Worm (Caenorhabditis elegans) whole organism, L4 larva: Measurements from ENCODE around the gene slcf-1.

Experiments used
- F26F4.8 ChIP-seq: fragments of 200-800 bp; sonication (Bioruptor generic); conservative IDR thresholded peaks from 2 replicates; pipeline ENCODE4 v1.3.6; 2022; ENCODE audit warnings: missing genetic modification characterization, missing compliant biosample characterization
- T26A8.4 ChIP-seq: fragments of 200-800 bp; sonication (Bioruptor generic); IDR thresholded peaks from 2 replicates; pipeline ENCODE4 v1.3.6; 2022; ENCODE audit warnings: missing genetic modification characterization, missing compliant biosample characterization
- Y48G9A.11 ChIP-seq: fragments of 200-800 bp; sonication (Bioruptor generic); IDR thresholded peaks from 2 replicates; pipeline ENCODE4 v1.3.6; 2022; ENCODE audit warnings: missing genetic modification reagents, missing genetic modification characterization, missing compliant biosample characterization
- Y75B8A.6 ChIP-seq: fragments of 200-800 bp; sonication (Bioruptor generic); IDR thresholded peaks from 2 replicates; pipeline ENCODE4 v1.3.6; 2022; ENCODE audit warnings: missing genetic modification reagents, missing genetic modification characterization, missing compliant biosample characterization
- ZK546.5 ChIP-seq, 2 experiments: sonication (generic microtip); optimal IDR thresholded peaks; 2 replicates each; lab custom pipeline; 2017; ENCODE audit warnings: missing biosample characterization in 2 of 2, missing genetic modification characterization in 2 of 2
- aha-1 ChIP-seq: fragments of 150-350 bp; peaks from one replicate; lab custom pipeline; 2014; ENCODE audit warnings: missing biosample characterization, missing genetic modification characterization
- aly-2 ChIP-seq: sonication (generic microtip); optimal IDR thresholded peaks from 2 replicates; lab custom pipeline; 2018; ENCODE audit warnings: missing biosample characterization, missing genetic modification characterization
- ama-1 ChIP-seq: fragments of 150-350 bp; optimal IDR thresholded peaks from 2 replicates; lab custom pipeline; 2014; ENCODE audit warnings: inconsistent platforms, mixed read lengths
- attf-4 ChIP-seq: sonication (generic microtip); optimal IDR thresholded peaks from 3 replicates; lab custom pipeline; 2017; ENCODE audit warnings: missing biosample characterization, missing genetic modification characterization
- ceh-32 ChIP-seq: sonication (generic microtip); optimal IDR thresholded peaks from 2 replicates; lab custom pipeline; 2016; ENCODE audit warnings: mild to moderate bottlenecking, missing genetic modification characterization, missing compliant biosample characterization; ENCODE audit not compliant: poor library complexity
- ceh-82 ChIP-seq: sonication (generic microtip); optimal IDR thresholded peaks from 2 replicates; lab custom pipeline; 2017; ENCODE audit warnings: missing biosample characterization, missing genetic modification characterization
- ctbp-1 ChIP-seq: fragments of 200-800 bp; sonication (Bioruptor generic); IDR thresholded peaks from 2 replicates; pipeline ENCODE4 v1.3.6; 2022; ENCODE audit warnings: missing genetic modification reagents, missing genetic modification characterization, missing compliant biosample characterization
- daf-16 ChIP-seq, 3 experiments: sonication (generic microtip); optimal IDR thresholded peaks; 2 replicates each; lab custom pipeline; 2016 to 2017; ENCODE audit warnings: missing genetic modification characterization in 3 of 3, missing genetic modification reagents in 3 of 3, mild to moderate bottlenecking in 2 of 3, missing compliant biosample characterization in 2 of 3, missing biosample characterization in 1 of 3, moderate library complexity in 1 of 3
- dmd-6 ChIP-seq: fragments of 200-800 bp; sonication (Bioruptor generic); IDR thresholded peaks from 2 replicates; pipeline ENCODE4 v1.3.6; 2022; ENCODE audit warnings: missing genetic modification reagents, missing genetic modification characterization, missing compliant biosample characterization
- dpl-1 ChIP-seq: fragments of 150-350 bp; optimal IDR thresholded peaks from 2 replicates; lab custom pipeline; 2014; ENCODE audit warnings: missing biosample characterization, missing genetic modification reagents, missing genetic modification characterization
- dve-1 ChIP-seq: sonication (generic microtip); optimal IDR thresholded peaks from 2 replicates; lab custom pipeline; 2017; ENCODE audit warnings: antibody characterized with exemption, mild to moderate bottlenecking, missing genetic modification characterization, missing compliant biosample characterization; ENCODE audit not compliant: insufficient read depth
- hif-1 ChIP-seq, 2 experiments: sonication (generic microtip); optimal IDR thresholded peaks; 2 replicates each; lab custom pipeline; 2016 to 2017; ENCODE audit warnings: missing compliant biosample characterization in 2 of 2, missing genetic modification characterization in 2 of 2, missing genetic modification reagents in 2 of 2, missing genotype in 2 of 2, mild to moderate bottlenecking in 1 of 2
- hlh-11 ChIP-seq: fragments of 200-800 bp; sonication (Bioruptor generic); optimal IDR thresholded peaks from 2 replicates; lab custom pipeline; 2018; ENCODE audit warnings: mild to moderate bottlenecking, missing genetic modification characterization, missing compliant biosample characterization
- hlh-30 ChIP-seq: sonication (generic microtip); optimal IDR thresholded peaks from 2 replicates; lab custom pipeline; 2017; ENCODE audit warnings: antibody characterized with exemption, mild to moderate bottlenecking, missing genetic modification characterization, missing compliant biosample characterization; ENCODE audit not compliant: insufficient read depth
- lin-1 ChIP-seq: fragments of 200-800 bp; sonication (Bioruptor generic); IDR thresholded peaks from 2 replicates; pipeline ENCODE4 v1.3.6; 2022; ENCODE audit warnings: missing genetic modification reagents, missing genetic modification characterization, missing compliant biosample characterization
- lin-13 ChIP-seq: fragments of 150-350 bp; optimal IDR thresholded peaks from 2 replicates; lab custom pipeline; 2014; ENCODE audit warnings: missing biosample characterization, missing genetic modification reagents, missing genetic modification characterization
- mdl-1 ChIP-seq, 2 experiments: fragments of 150-350 bp in 1 of 2; sonication (generic microtip) in 1 of 2; optimal IDR thresholded peaks; 2 replicates each; lab custom pipeline; 2014 to 2017; ENCODE audit warnings: missing biosample characterization in 2 of 2, missing genetic modification characterization in 2 of 2
- nhr-28 ChIP-seq: fragments of 150-350 bp; optimal IDR thresholded peaks from 2 replicates; lab custom pipeline; 2014; ENCODE audit warnings: missing biosample characterization, missing genetic modification characterization
- nhr-41 ChIP-seq: fragments of 200-800 bp; sonication (Bioruptor generic); IDR thresholded peaks from 2 replicates; pipeline ENCODE4 v1.3.6; 2022; ENCODE audit warnings: missing genetic modification reagents, missing genetic modification characterization, missing compliant biosample characterization
- nhr-6 ChIP-seq: fragments of 150-350 bp; optimal IDR thresholded peaks from 2 replicates; lab custom pipeline; 2014; ENCODE audit warnings: missing biosample characterization, missing genetic modification characterization
- pqm-1 ChIP-seq: sonication (generic microtip); optimal IDR thresholded peaks from 2 replicates; lab custom pipeline; 2017; ENCODE audit warnings: missing biosample characterization, missing genetic modification characterization
- spr-3 ChIP-seq: fragments of 200-800 bp; sonication (Bioruptor generic); optimal IDR thresholded peaks from 2 replicates; lab custom pipeline; 2018; ENCODE audit warnings: mild to moderate bottlenecking, missing genetic modification characterization, missing compliant biosample characterization
- unc-39 ChIP-seq: sonication (generic microtip); optimal IDR thresholded peaks from 2 replicates; lab custom pipeline; 2017; ENCODE audit warnings: missing biosample characterization, missing genetic modification characterization
- unc-62 ChIP-seq, 3 experiments: fragments of 150-350 bp in 1 of 3; sonication (generic microtip); optimal IDR thresholded peaks in 2 of 3; peaks in 1 of 3; 1 replicate in 1 of 3; 2 replicates in 2 of 3; lab custom pipeline; 2014 to 2017; ENCODE audit warnings: missing biosample characterization in 3 of 3, missing genetic modification characterization in 3 of 3, missing genetic modification reagents in 3 of 3, missing genotype in 1 of 3
- vab-7 ChIP-seq: fragments of 200-800 bp; sonication (Bioruptor generic); IDR thresholded peaks from 2 replicates; pipeline ENCODE4 v1.3.6; 2022; ENCODE audit warnings: missing genetic modification reagents, missing genetic modification characterization, missing compliant biosample characterization

Gene slcf-1

DNA sequence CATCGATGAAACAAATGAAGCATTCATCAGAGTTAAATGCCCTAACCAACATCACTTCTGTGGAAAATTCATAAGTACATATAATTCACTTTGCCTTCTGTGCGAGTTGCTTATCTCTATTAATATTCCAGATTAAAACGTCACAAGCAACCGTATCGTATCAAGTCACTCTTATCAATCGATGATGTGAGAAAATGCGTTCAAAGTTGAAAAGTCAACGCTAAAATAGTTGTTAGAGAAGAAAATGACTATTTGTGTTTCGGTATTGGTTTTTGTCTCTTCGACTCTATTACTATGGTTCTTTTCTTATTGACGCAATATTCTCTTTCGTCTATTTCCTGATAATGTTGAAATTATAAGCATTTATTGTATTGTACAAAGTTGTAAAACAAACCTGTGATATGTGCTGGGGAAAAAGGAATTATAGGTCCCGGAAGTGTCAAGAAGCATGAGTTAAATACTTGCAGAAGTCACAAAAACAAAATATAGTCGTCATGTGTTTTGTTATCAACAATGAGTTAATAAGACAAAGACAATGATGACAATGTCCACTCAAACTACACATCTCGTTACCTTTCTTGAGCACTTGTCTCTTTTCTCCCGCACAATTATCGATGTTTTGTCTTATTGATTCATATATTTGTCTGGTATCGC, 3.2 kb downstream of the slcf-1 start (continued):
- TF ChIP-seq ctbp-1 (GFP tag; lab: Robert Waterston, UW) (no peak), lin-1 (GFP tag; lab: Robert Waterston, UW) (peak; percentile 60; the same call in 1 of the 2 replicates), Y75B8A.6 (GFP tag; lab: Robert Waterston, UW) (no peak)
- TF ChIP-seq, all 104 proteins: peak for 15

DNA sequence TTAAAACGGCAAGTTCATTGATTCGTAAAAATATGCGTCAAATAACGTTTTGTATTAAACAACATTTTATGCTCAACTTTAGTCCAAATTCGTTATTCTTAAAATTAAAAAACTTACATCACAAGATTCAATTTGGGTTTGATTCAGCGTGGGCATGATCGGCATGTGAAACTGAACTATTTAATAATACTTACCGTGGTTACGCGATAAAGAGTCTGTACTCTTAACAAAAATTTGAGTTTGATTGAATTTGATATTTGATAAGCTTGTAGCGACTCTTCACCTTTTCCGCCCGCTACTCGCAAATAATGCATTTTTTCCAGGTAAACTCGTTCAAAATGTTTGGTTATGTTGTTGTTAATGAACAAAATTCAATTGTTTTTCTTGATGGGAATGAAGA, 4.4 kb downstream of the slcf-1 start, which contains the start of gene glo-3:
Gene glo-3, plus strand, starts transcription at position 253 of the 400 bp plus-strand sequence.
- TF ChIP-seq dve-1 (tag; lab: Kevin White, UChicago) (peak; percentile 37), dmd-6 (GFP tag; lab: Robert Waterston, UW) (peak; percentile 28; the same call in 1 of the 2 replicates), dpl-1 (GFP tag; lab: Kevin White, UChicago) (no peak), T26A8.4 (GFP tag; lab: Robert Waterston, UW) (no peak), lin-1 (GFP tag; lab: Robert Waterston, UW) (no peak), pqm-1 (tag; lab: Kevin White, UChicago) (peak; percentile 9), nhr-6 (tag; lab: Kevin White, UChicago) (no peak), lin-13 (GFP tag; lab: Kevin White, UChicago) (no peak), ZK546.5 (tag; optimal IDR thresholded peaks at IDR 0.05; lab: Kevin White, UChicago) (no peak), unc-39 (tag; lab: Kevin White, UChicago) (no peak), ceh-82 (tag; lab: Kevin White, UChicago) (no peak), aly-2 (tag; lab: Kevin White, UChicago) (no peak), nhr-28 (tag; lab: Kevin White, UChicago) (peak; percentile 26), hlh-30 (tag; lab: Kevin White, UChicago) (peak; percentile 53), daf-16 (GFP tag; optimal IDR thresholded peaks at IDR 0.05; lab: Kevin White, UChicago) (no peak), daf-16 (tag; optimal IDR thresholded peaks at IDR 0.05; lab: Kevin White, UChicago) (peak; percentile 21), hlh-11 (tag; lab: Kevin White, UChicago) (peak; percentile 24), F26F4.8 (GFP tag; lab: Robert Waterston, UW) (no peak)

DNA sequence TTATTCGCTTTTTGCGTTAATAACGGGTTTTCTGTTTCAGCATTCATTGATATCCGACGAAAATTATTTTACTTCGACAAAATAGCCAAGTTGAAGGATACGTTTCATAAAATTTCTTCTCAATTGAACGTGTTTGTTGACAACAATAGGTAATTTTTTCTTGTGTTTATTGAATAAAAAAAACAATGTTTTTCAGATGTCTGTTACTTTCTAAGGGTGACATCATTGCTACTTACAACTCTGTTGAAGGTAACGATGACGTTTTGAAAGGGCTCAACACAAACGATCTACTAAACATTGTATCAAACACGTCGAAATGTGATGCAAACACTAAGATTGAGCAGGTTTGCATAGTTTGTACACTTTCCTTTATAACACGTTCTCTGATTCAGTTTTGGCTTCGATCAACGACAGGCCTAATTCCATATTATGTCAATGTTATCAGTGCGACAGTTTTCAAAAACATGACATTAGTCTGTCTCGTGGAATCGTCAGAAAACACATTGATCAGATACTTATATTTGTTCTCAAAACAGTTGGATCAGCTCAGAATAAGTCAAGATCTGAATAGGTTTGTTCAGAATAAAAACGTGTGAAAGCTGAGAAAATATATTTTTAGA, 5.6 kb downstream of the slcf-1 start:
- TF ChIP-seq unc-62 (GFP tag; optimal IDR thresholded peaks at IDR 0.05 in 1 of 2; lab: Kevin White, UChicago): peak in 1 of 2 experiments; percentile 73
- no peak for TF ChIP-seq unc-62 (tag; optimal IDR thresholded peaks at IDR 0.05; lab: Kevin White, UChicago)
- no peak for TF ChIP-seq nhr-41 (GFP tag; lab: Robert Waterston, UW)
- TF ChIP-seq ceh-32 (tag; lab: Kevin White, UChicago): no peak
- TF ChIP-seq hlh-30 (tag; lab: Kevin White, UChicago): peak; percentile 18
- no peak for TF ChIP-seq vab-7 (GFP tag; lab: Robert Waterston, UW)
- TF ChIP-seq Y48G9A.11: no peak
- TF ChIP-seq unc-39 (tag; lab: Kevin White, UChicago): no peak
- no peak for TF ChIP-seq ctbp-1 (GFP tag; lab: Robert Waterston, UW)
- TF ChIP-seq mdl-1 (tag; optimal IDR thresholded peaks at IDR 0.05; lab: Kevin White, UChicago): no peak
- peak; percentile 50 for TF ChIP-seq dve-1 (tag; lab: Kevin White, UChicago)
- no peak for TF ChIP-seq aha-1 (tag; lab: Kevin White, UChicago)
- TF ChIP-seq hlh-11 (tag; lab: Kevin White, UChicago): peak; percentile 37
- no peak for TF ChIP-seq lin-1 (GFP tag; lab: Robert Waterston, UW)
- no peak for TF ChIP-seq ama-1 (lab: Kevin White, UChicago)
- no peak for TF ChIP-seq nhr-6 (tag; lab: Kevin White, UChicago)
- TF ChIP-seq daf-16 (GFP tag; optimal IDR thresholded peaks at IDR 0.05; lab: Kevin White, UChicago): no peak
- peak; percentile 46 for TF ChIP-seq daf-16 (tag; optimal IDR thresholded peaks at IDR 0.05; lab: Kevin White, UChicago)
- TF ChIP-seq dmd-6 (GFP tag; lab: Robert Waterston, UW): peak; percentile 31; the same call in 1 of the 2 replicates
- TF ChIP-seq spr-3 (GFP tag; lab: Kevin White, UChicago): no peak
- TF ChIP-seq hif-1 (tag; optimal IDR thresholded peaks at IDR 0.05; lab: Kevin White, UChicago): peak in 1 of 2 experiments; percentile 28

DNA sequence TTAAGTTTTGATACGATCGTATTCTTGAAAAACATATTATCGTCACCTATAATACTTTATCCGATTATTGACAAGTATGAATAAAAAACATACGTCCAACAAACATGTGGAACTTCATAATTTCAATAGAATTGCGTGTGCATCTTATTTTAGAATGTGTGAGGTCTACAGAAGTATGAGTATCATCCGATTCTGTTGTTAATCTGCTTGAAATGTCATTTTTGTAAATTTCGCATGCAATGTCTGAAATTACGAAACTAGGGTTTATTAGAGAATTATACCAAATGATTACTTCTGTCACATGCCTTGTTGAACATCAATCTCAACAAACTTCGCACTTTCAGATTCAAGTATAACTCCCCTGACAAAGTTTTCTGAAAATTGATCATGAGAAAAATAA, 12.7 kb downstream of the slcf-1 start:
- peak in 1 of 2 experiments; percentile 93 for TF ChIP-seq unc-62 (GFP tag; optimal IDR thresholded peaks at IDR 0.05 in 1 of 2; lab: Kevin White, UChicago)
- TF ChIP-seq unc-62 (tag; optimal IDR thresholded peaks at IDR 0.05; lab: Kevin White, UChicago): no peak
- no peak for TF ChIP-seq attf-4
